Fruit fly (Drosophila melanogaster): ENCODE measurements around the gene Pcyt2.

The Pcyt2 gene

DNA sequence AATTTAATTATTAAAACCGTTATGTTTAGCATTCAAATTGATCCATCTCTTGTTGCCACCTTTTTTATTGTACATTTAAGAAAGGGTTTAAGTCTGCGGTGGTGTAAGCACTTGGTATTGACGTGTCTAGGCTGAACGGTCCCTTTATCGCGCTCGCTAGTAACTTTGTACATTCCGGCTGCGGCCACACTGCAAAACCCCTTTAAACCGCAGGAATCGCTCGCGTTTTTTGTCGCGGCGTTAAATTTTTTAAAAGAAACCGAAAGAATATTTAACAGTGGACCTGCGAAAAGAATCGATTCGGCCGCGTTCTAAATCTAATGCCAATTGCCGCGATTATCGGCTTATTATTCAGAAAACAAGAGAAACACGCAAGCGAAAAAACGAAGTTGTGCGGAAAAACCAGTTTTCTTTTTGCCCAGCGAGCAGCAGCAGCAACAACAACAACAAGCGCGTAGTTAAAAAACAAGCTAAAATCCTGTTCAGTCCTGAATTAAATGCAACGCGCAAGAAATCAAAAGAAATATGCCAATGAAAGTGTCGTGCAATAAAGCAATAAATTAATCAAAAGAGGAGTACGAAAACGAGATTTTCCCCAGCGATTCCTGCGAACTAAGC lies 23.3 kb downstream of the Pcyt2 start, which contains the start of gene CG13917 (continued):
- no peak for TF ChIP-seq CG7963 (GFP tag; IDR thresholded peaks at IDR 0.05; ENCODE audit: partially characterized antibody)
- peak; percentile 84 for TF ChIP-seq CG3847 (GFP tag; IDR thresholded peaks at IDR 0.05)
- TF ChIP-seq CG15514 (GFP tag; optimal IDR thresholded peaks at IDR 0.05), result peak; percentile 91
- TF ChIP-seq stc (GFP tag; IDR thresholded peaks at IDR 0.05), result peak; percentile 18; the same call in 1 of the 2 replicates
- peak; percentile 21; the same call in 1 of the 3 replicates for TF ChIP-seq knrl (GFP tag; IDR thresholded peaks at IDR 0.05; ENCODE audit: partially characterized antibody)
- TF ChIP-seq BEAF-32 (GFP tag; optimal IDR thresholded peaks at IDR 0.05), result peak; percentile 34
- TF ChIP-seq bbx (GFP tag; IDR thresholded peaks at IDR 0.05; ENCODE audit: partially characterized antibody), result peak; percentile 64
- TF ChIP-seq CG11504 (tag; optimal IDR thresholded peaks at IDR 0.05), result peak; percentile 51
- no peak for TF ChIP-seq usp (GFP tag; optimal IDR thresholded peaks at IDR 0.05)
- no peak for TF ChIP-seq psq (GFP tag; optimal IDR thresholded peaks at IDR 0.05)
- peak; percentile 71 for TF ChIP-seq Hmr (GFP tag; optimal IDR thresholded peaks at IDR 0.05)
- TF ChIP-seq CG34224 (GFP tag; IDR thresholded peaks at IDR 0.05; ENCODE audit: partially characterized antibody), result no peak; the same call in 2 of the 3 replicates
- TF ChIP-seq Bgb (GFP tag; IDR thresholded peaks at IDR 0.05; ENCODE audit: partially characterized antibody), result peak; percentile 48; the same call in 1 of the 2 replicates
- TF ChIP-seq gfzf (GFP tag; optimal IDR thresholded peaks at IDR 0.05), result peak; percentile 98
- TF ChIP-seq ems (GFP tag; optimal IDR thresholded peaks at IDR 0.05), result peak; percentile 17
- 0 out of 2 replicates have a peak, but pooled peaks have one; percentile 18 for TF ChIP-seq seq (GFP tag; IDR thresholded peaks at IDR 0.05)
- TF ChIP-seq sqz (GFP tag; optimal IDR thresholded peaks at IDR 0.05), result peak; percentile 19
- peak; percentile 25 for TF ChIP-seq run (tag; optimal IDR thresholded peaks at IDR 0.05)
- TF ChIP-seq Scr (GFP tag; IDR thresholded peaks at IDR 0.05; ENCODE audit: partially characterized antibody), result 0 out of 2 replicates have a peak, but pooled peaks have one; percentile 19
- peak; percentile 87 for TF ChIP-seq Med (GFP tag)
- no peak for TF ChIP-seq caup (GFP tag; optimal IDR thresholded peaks at IDR 0.05; ENCODE audit: severe bottlenecking)
- peak; percentile 60 for TF ChIP-seq CoRest (tag; optimal IDR thresholded peaks at IDR 0.05)
- TF ChIP-seq CG34422 (GFP tag; IDR thresholded peaks at IDR 0.05), result peak; percentile 56; the same call in 1 of the 3 replicates
- TF ChIP-seq tin (GFP tag; optimal IDR thresholded peaks at IDR 0.05), result no peak
- TF ChIP-seq CG17186 (GFP tag; optimal IDR thresholded peaks at IDR 0.05), result peak; percentile 1
- peak; percentile 28 for TF ChIP-seq CTCF (GFP tag; optimal IDR thresholded peaks at IDR 0.05)
- peak; percentile 88 for TF ChIP-seq CG4360 (GFP tag; IDR thresholded peaks at IDR 0.05)
- TF ChIP-seq Vsx1 (GFP tag; optimal IDR thresholded peaks at IDR 0.05), result no peak
- no peak for TF ChIP-seq chinmo (GFP tag; IDR thresholded peaks at IDR 0.05; ENCODE audit: partially characterized antibody)
- TF ChIP-seq CG4854 (GFP tag; optimal IDR thresholded peaks at IDR 0.05), result no peak
- 0 out of 3 replicates have a peak, but pooled peaks have one; percentile 17 for TF ChIP-seq so (GFP tag; IDR thresholded peaks at IDR 0.05)
- TF ChIP-seq CG9932 (GFP tag; IDR thresholded peaks at IDR 0.05), result 0 out of 2 replicates have a peak, but pooled peaks have one; percentile 14
- TF ChIP-seq CG13296 (GFP tag; optimal IDR thresholded peaks at IDR 0.05), result no peak
- TF ChIP-seq CG7928 (GFP tag; optimal IDR thresholded peaks at IDR 0.05), result no peak
- TF ChIP-seq Deaf1 (tag; optimal IDR thresholded peaks at IDR 0.05), result peak; percentile 21
- TF ChIP-seq CG10267 (tag; optimal IDR thresholded peaks at IDR 0.05), result peak; percentile 77
- 0 out of 2 replicates have a peak, but pooled peaks have one; percentile 15 for TF ChIP-seq Rfx (GFP tag; IDR thresholded peaks at IDR 0.05)
- 0 out of 2 replicates have a peak, but pooled peaks have one; percentile 21 for TF ChIP-seq cas (GFP tag; IDR thresholded peaks at IDR 0.05)

DNA sequence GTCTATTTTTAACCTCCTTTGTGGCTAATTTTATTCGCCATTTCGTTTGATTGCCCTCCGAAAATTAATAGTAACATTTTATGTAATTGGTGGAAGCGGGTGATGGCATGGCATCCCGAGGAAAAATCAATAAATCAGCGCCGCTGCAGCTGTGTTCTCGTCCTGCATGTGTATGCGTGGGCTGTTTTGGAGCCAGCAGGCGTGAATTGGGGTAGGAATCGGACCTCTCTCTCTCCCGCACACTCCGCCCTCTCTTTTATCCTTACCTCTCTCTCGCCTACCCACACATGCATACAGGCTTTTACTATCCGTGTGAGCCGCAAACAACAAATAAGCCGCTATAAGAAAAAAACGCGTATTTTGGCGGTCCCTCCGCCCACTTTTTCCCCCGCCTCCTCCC lies 24.0 kb downstream of the Pcyt2 start:
- TF ChIP-seq Kr (GFP tag; optimal IDR thresholded peaks at IDR 0.05) (no peak), ewg (GFP tag; optimal IDR thresholded peaks at IDR 0.05) (peak; percentile 85), CG6765 (GFP tag; optimal IDR thresholded peaks at IDR 0.05) (peak; percentile 5), Pdp1 (GFP tag; optimal IDR thresholded peaks at IDR 0.05) (peak in 1 of 2 experiments; percentile 46), sob (GFP tag; IDR thresholded peaks at IDR 0.05) (0 out of 2 replicates have a peak, but pooled peaks have one; percentile 10), B-H1 (GFP tag; IDR thresholded peaks at IDR 0.05) (no peak), CG3065 (GFP tag; optimal IDR thresholded peaks at IDR 0.05) (no peak), crol (GFP tag; IDR thresholded peaks at IDR 0.05) (peak; percentile 71), CG12744 (GFP tag; optimal IDR thresholded peaks at IDR 0.05) (no peak), hkb (optimal IDR thresholded peaks at IDR 0.05) (no peak), hkb (GFP tag; IDR thresholded peaks at IDR 0.05) (peak; percentile 15; the same call in 1 of the 2 replicates), Sry-β (GFP tag; optimal IDR thresholded peaks at IDR 0.05) (no peak), pho (GFP tag; optimal IDR thresholded peaks at IDR 0.05) (no peak), CG15514 (GFP tag; optimal IDR thresholded peaks at IDR 0.05) (peak; percentile 9)

All from whole organism, embryonic.